Fruit fly (Drosophila melanogaster) whole organism, embryonic: Measurements from ENCODE around the gene CG4297.

Experiments
- CG7987 ChIP-seq: fragments of 200-800 bp; sonication (Bioruptor generic); optimal IDR thresholded peaks from 2 replicates; lab custom pipeline; 2018; ENCODE audit warnings: missing biosample characterization, mild to moderate bottlenecking, missing genetic modification characterization, moderate library complexity
- Dll ChIP-seq: fragments of 200-800 bp; sonication (Bioruptor generic); IDR thresholded peaks from 4 replicates; pipeline ENCODE4 v1.3.6; 2022; ENCODE audit warnings: missing biosample characterization, missing genetic modification characterization; ENCODE audit not compliant: partially characterized antibody
- Mes4 ChIP-seq: fragments of 200-800 bp; sonication (Bioruptor generic); optimal IDR thresholded peaks from 2 replicates; lab custom pipeline; 2016; ENCODE audit warnings: missing biosample characterization, missing genetic modification characterization
- Six4 ChIP-seq: fragments of 200-800 bp; sonication (Bioruptor generic); optimal IDR thresholded peaks from 2 replicates; lab custom pipeline; 2016; ENCODE audit warnings: missing biosample characterization, missing genetic modification characterization
- dpn ChIP-seq, 2 experiments: fragments of 200-800 bp; sonication (Bioruptor generic); optimal IDR thresholded peaks; 3 replicates each; lab custom pipeline; 2016; ENCODE audit warnings: missing biosample characterization in 2 of 2, missing genetic modification characterization in 2 of 2
- h ChIP-seq: fragments of >200 bp; optimal IDR thresholded peaks from 2 replicates; lab custom pipeline; 2017
- kay ChIP-seq: fragments of 200-800 bp; sonication (Bioruptor generic); optimal IDR thresholded peaks from 2 replicates; lab custom pipeline; 2016; ENCODE audit warnings: missing biosample characterization, missing genetic modification characterization
- nau ChIP-seq: fragments of 200-800 bp; sonication (Bioruptor generic); optimal IDR thresholded peaks from 3 replicates; lab custom pipeline; 2017; ENCODE audit warnings: missing biosample characterization, mild to moderate bottlenecking, missing genetic modification characterization, missing genetic modification reagents
- odd ChIP-seq: fragments of 200-800 bp; sonication (Bioruptor generic); optimal IDR thresholded peaks from 2 replicates; lab custom pipeline; 2017; ENCODE audit warnings: missing biosample characterization, mild to moderate bottlenecking, missing genetic modification characterization
- phol ChIP-seq: fragments of 200-800 bp; sonication (Bioruptor generic); optimal IDR thresholded peaks from 3 replicates; lab custom pipeline; 2018; ENCODE audit warnings: missing biosample characterization, mild to moderate bottlenecking, missing genetic modification characterization, moderate library complexity
- zen2 ChIP-seq: fragments of 200-800 bp; sonication (Bioruptor generic); IDR thresholded peaks from 3 replicates; pipeline ENCODE4 v1.3.6; 2022; ENCODE audit warnings: missing biosample characterization, missing genetic modification characterization; ENCODE audit not compliant: partially characterized antibody

DNA sequence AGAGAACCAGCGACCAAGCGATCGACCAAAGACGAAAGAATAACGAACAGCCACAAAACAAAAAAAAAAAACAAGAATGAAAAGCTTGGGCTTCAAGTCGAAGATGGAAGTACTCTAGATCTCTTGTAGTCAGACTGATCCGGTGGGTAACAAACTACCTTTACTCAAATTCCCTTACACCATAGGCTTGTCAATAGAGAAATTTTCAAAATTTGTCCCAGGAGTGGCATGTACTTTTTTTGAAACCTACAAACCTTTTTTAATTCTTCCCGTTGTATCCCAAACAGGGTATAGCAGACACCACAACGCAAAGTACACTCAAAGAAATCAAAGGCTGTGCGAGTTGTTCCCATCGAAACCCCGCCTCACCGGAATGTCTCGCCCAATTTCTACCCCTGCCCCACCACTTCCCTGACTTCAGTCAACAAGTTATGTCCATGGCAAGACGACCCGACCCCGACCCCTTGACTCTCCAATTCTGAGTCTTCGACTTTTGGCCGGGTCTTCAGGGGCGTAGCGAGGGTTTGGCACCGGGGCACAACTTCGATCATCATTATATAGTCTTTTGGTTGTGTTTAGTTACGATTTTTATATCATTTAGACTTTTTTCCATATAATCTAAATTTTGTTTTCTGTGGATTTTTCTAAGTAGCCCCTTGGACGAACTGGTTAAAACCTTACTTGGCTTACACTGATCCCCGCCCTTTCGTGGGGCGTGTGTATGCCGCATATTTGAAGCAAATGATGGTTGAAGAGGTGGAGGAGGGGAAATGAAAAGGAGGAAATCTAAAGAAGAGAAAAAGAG, 42.1 kb downstream of the CG4297 start:
- TF ChIP-seq nau (GFP tag; lab: Kevin White, UChicago): no peak
- TF ChIP-seq kay: peak; percentile 13
- TF ChIP-seq dpn (GFP tag; optimal IDR thresholded peaks at IDR 0.05; lab: Kevin White, UChicago): peak; percentile 23 to 50
- no peak for TF ChIP-seq zen2 (GFP tag; lab: Robert Waterston, UW)
- peak; percentile 48 for TF ChIP-seq phol (tag; lab: Kevin White, UChicago)
- TF ChIP-seq odd (GFP tag; lab: Kevin White, UChicago): no peak
- TF ChIP-seq h (lab: Kevin White, UChicago): no peak
- TF ChIP-seq Mes4 (GFP tag; lab: Kevin White, UChicago): no peak
- no peak for TF ChIP-seq CG7987 (GFP tag; lab: Kevin White, UChicago)
- no peak for TF ChIP-seq Dll
- TF ChIP-seq Six4 (GFP tag; lab: Kevin White, UChicago): peak; percentile 34
